Fruit fly (Drosophila melanogaster) whole organism, embryonic: ENCODE data around the gene CG14854.

Source experiments
- Ada2b ChIP-seq: fragments of 200-800 bp; sonication (Bioruptor generic); IDR thresholded peaks from 2 replicates; pipeline ENCODE4 v1.3.6; 2022; ENCODE audit warnings: missing biosample characterization, missing genetic modification characterization
- Atf3 ChIP-seq: fragments of 200-800 bp; sonication (Bioruptor generic); optimal IDR thresholded peaks from 3 replicates; lab custom pipeline; 2016; ENCODE audit warnings: missing biosample characterization, missing genetic modification characterization
- CG12744 ChIP-seq: fragments of 200-800 bp; sonication (Bioruptor generic); optimal IDR thresholded peaks from 2 replicates; lab custom pipeline; 2016; ENCODE audit warnings: missing biosample characterization, missing genetic modification characterization
- CG13123 ChIP-seq: fragments of 200-800 bp; sonication (Bioruptor generic); optimal IDR thresholded peaks from 2 replicates; lab custom pipeline; 2016; ENCODE audit warnings: missing biosample characterization, missing genetic modification characterization
- CG14860 ChIP-seq: fragments of 200-800 bp; sonication (Bioruptor generic); IDR thresholded peaks from 3 replicates; pipeline ENCODE4 v1.3.6; 2022; ENCODE audit warnings: missing biosample characterization, missing genetic modification characterization; ENCODE audit not compliant: partially characterized antibody
- CG15479 ChIP-seq: fragments of 200-800 bp; sonication (Bioruptor generic); optimal IDR thresholded peaks from 3 replicates; lab custom pipeline; 2019; ENCODE audit warnings: missing biosample characterization, mild to moderate bottlenecking, missing genetic modification characterization, moderate library complexity
- CG15601 ChIP-seq: fragments of 200-800 bp; sonication (Bioruptor generic); optimal IDR thresholded peaks from 3 replicates; lab custom pipeline; 2019; ENCODE audit warnings: missing biosample characterization, mild to moderate bottlenecking, missing genetic modification characterization, moderate library complexity
- CG16779 ChIP-seq: fragments of 200-800 bp; sonication (Bioruptor generic); IDR thresholded peaks from 2 replicates; pipeline ENCODE4 v1.3.6; 2022; ENCODE audit warnings: missing biosample characterization, missing genetic modification characterization
- CG16863 ChIP-seq: fragments of 200-800 bp; sonication (Bioruptor generic); optimal IDR thresholded peaks from 3 replicates; lab custom pipeline; 2016; ENCODE audit warnings: missing biosample characterization, missing genetic modification characterization
- CG17361 ChIP-seq: fragments of 200-800 bp; sonication (Bioruptor generic); IDR thresholded peaks from 3 replicates; pipeline ENCODE4 v1.3.6; 2022; ENCODE audit warnings: missing biosample characterization, missing genetic modification characterization
- CG18619 ChIP-seq: fragments of 200-800 bp; sonication (Bioruptor generic); optimal IDR thresholded peaks from 3 replicates; lab custom pipeline; 2017; ENCODE audit warnings: missing biosample characterization, mild to moderate bottlenecking, missing genetic modification characterization
- CG4404 ChIP-seq: fragments of 200-800 bp; sonication (Bioruptor generic); IDR thresholded peaks from 2 replicates; pipeline ENCODE4 v1.3.6; 2022; ENCODE audit warnings: missing biosample characterization, missing genetic modification characterization
- CG6791 ChIP-seq: fragments of 200-800 bp; sonication (Bioruptor generic); IDR thresholded peaks from 3 replicates; pipeline ENCODE4 v1.3.6; 2022; ENCODE audit warnings: missing biosample characterization, missing genetic modification characterization; ENCODE audit not compliant: partially characterized antibody
- CG7786 ChIP-seq: fragments of 200-800 bp; sonication (Bioruptor generic); optimal IDR thresholded peaks from 2 replicates; lab custom pipeline; 2016; ENCODE audit warnings: missing biosample characterization, missing genetic modification characterization
- CG7839 ChIP-seq: fragments of 200-800 bp; sonication (Bioruptor generic); optimal IDR thresholded peaks from 3 replicates; lab custom pipeline; 2018; ENCODE audit warnings: missing biosample characterization, mild to moderate bottlenecking, missing genetic modification characterization, moderate library complexity
- CG8388 ChIP-seq: fragments of 200-800 bp; sonication (Bioruptor generic); optimal IDR thresholded peaks from 2 replicates; lab custom pipeline; 2019; ENCODE audit warnings: missing biosample characterization, mild to moderate bottlenecking, missing genetic modification characterization, moderate library complexity
- CG8765 ChIP-seq: fragments of 200-800 bp; sonication (Bioruptor generic); IDR thresholded peaks from 2 replicates; pipeline ENCODE4 v1.3.6; 2022; ENCODE audit warnings: missing biosample characterization, missing genetic modification characterization
- CG8944 ChIP-seq: fragments of 200-800 bp; sonication (Bioruptor generic); optimal IDR thresholded peaks from 3 replicates; lab custom pipeline; 2016; ENCODE audit warnings: missing biosample characterization, missing genetic modification characterization
- CoRest ChIP-seq: fragments of 200-800 bp; sonication (Bioruptor generic); optimal IDR thresholded peaks from 3 replicates; lab custom pipeline; 2018; ENCODE audit warnings: missing biosample characterization, mild to moderate bottlenecking, missing genetic modification characterization, moderate library complexity
- Dip2 ChIP-seq: fragments of 200-800 bp; sonication (Bioruptor generic); IDR thresholded peaks from 2 replicates; pipeline ENCODE4 v1.3.6; 2022; ENCODE audit warnings: missing biosample characterization, missing genetic modification characterization
- Ets97D ChIP-seq: fragments of 200-800 bp; sonication (Bioruptor generic); optimal IDR thresholded peaks from 3 replicates; lab custom pipeline; 2016; ENCODE audit warnings: missing biosample characterization, missing genetic modification characterization
- Gsc ChIP-seq: fragments of 200-800 bp; sonication (Bioruptor generic); IDR thresholded peaks from 2 replicates; pipeline ENCODE4 v1.3.6; 2022; ENCODE audit warnings: missing biosample characterization, missing genetic modification characterization
- Lhr ChIP-seq: fragments of 200-800 bp; sonication (Bioruptor generic); optimal IDR thresholded peaks from 3 replicates; lab custom pipeline; 2017; ENCODE audit warnings: mild to moderate bottlenecking, missing biosample characterization, missing genetic modification reagents, missing genetic modification characterization
- MBD-R2 ChIP-seq: fragments of 200-800 bp; sonication (Bioruptor generic); IDR thresholded peaks from 2 replicates; pipeline ENCODE4 v1.3.6; 2022; ENCODE audit warnings: missing biosample characterization, missing genetic modification characterization
- Nf-YA ChIP-seq: fragments of 200-800 bp; sonication (Bioruptor generic); IDR thresholded peaks from 2 replicates; pipeline ENCODE4 v1.3.6; 2022; ENCODE audit warnings: missing biosample characterization, missing genetic modification characterization
- PHDP ChIP-seq: fragments of 200-800 bp; sonication (Bioruptor generic); optimal IDR thresholded peaks from 3 replicates; lab custom pipeline; 2018; ENCODE audit warnings: missing biosample characterization, mild to moderate bottlenecking, missing genetic modification characterization, moderate library complexity
- Scr ChIP-seq: fragments of 200-800 bp; sonication (Bioruptor generic); IDR thresholded peaks from 2 replicates; pipeline ENCODE4 v1.3.6; 2022; ENCODE audit warnings: missing biosample characterization, missing genetic modification characterization; ENCODE audit not compliant: partially characterized antibody
- Sry-β ChIP-seq: fragments of 200-800 bp; sonication (Bioruptor generic); optimal IDR thresholded peaks from 2 replicates; lab custom pipeline; 2018; ENCODE audit warnings: missing biosample characterization, mild to moderate bottlenecking, missing genetic modification characterization, moderate library complexity
- Sry-δ ChIP-seq: fragments of 200-800 bp; sonication (Bioruptor generic); optimal IDR thresholded peaks from 2 replicates; lab custom pipeline; 2016; ENCODE audit warnings: missing biosample characterization, missing genetic modification characterization
- Stat92E ChIP-seq, 3 experiments: fragments of >200 bp in 2 of 3; fragments of 200-800 bp in 1 of 3; sonication (Bioruptor generic) in 1 of 3; optimal IDR thresholded peaks; 2 replicates each; lab custom pipeline; 2017 to 2019; ENCODE audit warnings: missing biosample characterization in 3 of 3, missing genetic modification characterization in 3 of 3, mild to moderate bottlenecking in 1 of 3, moderate library complexity in 1 of 3
- Usf ChIP-seq: fragments of 200-800 bp; sonication (Bioruptor generic); optimal IDR thresholded peaks from 2 replicates; lab custom pipeline; 2017; ENCODE audit warnings: missing genotype, missing biosample characterization, missing genetic modification characterization
- bigmax ChIP-seq: fragments of 200-800 bp; sonication (Bioruptor generic); optimal IDR thresholded peaks from 2 replicates; lab custom pipeline; 2018; ENCODE audit warnings: missing biosample characterization, mild to moderate bottlenecking, missing genetic modification characterization
- dysf ChIP-seq: fragments of 200-800 bp; sonication (Bioruptor generic); IDR thresholded peaks from 3 replicates; pipeline ENCODE4 v1.3.6; 2022; ENCODE audit warnings: missing biosample characterization, missing genetic modification characterization
- fu2 ChIP-seq: fragments of 200-800 bp; sonication (Bioruptor generic); optimal IDR thresholded peaks from 2 replicates; lab custom pipeline; 2016; ENCODE audit warnings: missing biosample characterization, missing genetic modification characterization
- grn ChIP-seq: fragments of 200-800 bp; sonication (Bioruptor generic); optimal IDR thresholded peaks from 3 replicates; lab custom pipeline; 2017; ENCODE audit warnings: missing biosample characterization, missing genetic modification characterization
- gsb ChIP-seq: fragments of 200-800 bp; sonication (Bioruptor generic); IDR thresholded peaks from 2 replicates; pipeline ENCODE4 v1.3.6; 2022; ENCODE audit warnings: missing biosample characterization, missing genetic modification characterization
- h ChIP-seq: fragments of >200 bp; optimal IDR thresholded peaks from 2 replicates; lab custom pipeline; 2017
- lbe ChIP-seq: fragments of 200-800 bp; sonication (Bioruptor generic); optimal IDR thresholded peaks from 2 replicates; lab custom pipeline; 2016; ENCODE audit warnings: missing biosample characterization, mild to moderate bottlenecking, missing genetic modification characterization
- lmd ChIP-seq: fragments of 200-800 bp; sonication (Bioruptor generic); IDR thresholded peaks from 2 replicates; pipeline ENCODE4 v1.3.6; 2022; ENCODE audit warnings: missing biosample characterization, missing genetic modification characterization
- lola ChIP-seq, 3 experiments: fragments of >200 bp in 2 of 3; fragments of 200-800 bp in 1 of 3; sonication (Bioruptor generic) in 1 of 3; optimal IDR thresholded peaks; 2 replicates each; lab custom pipeline; 2017 to 2019; ENCODE audit warnings: missing biosample characterization in 3 of 3, missing genetic modification characterization in 3 of 3, mild to moderate bottlenecking in 1 of 3, moderate library complexity in 1 of 3
- mld ChIP-seq: fragments of 200-800 bp; sonication (Bioruptor generic); IDR thresholded peaks from 3 replicates; pipeline ENCODE4 v1.3.6; 2022; ENCODE audit warnings: missing biosample characterization, missing genetic modification characterization; ENCODE audit not compliant: partially characterized antibody
- nau ChIP-seq: fragments of 200-800 bp; sonication (Bioruptor generic); optimal IDR thresholded peaks from 3 replicates; lab custom pipeline; 2017; ENCODE audit warnings: missing biosample characterization, mild to moderate bottlenecking, missing genetic modification characterization, missing genetic modification reagents
- pfk ChIP-seq: fragments of 200-800 bp; sonication (Bioruptor generic); optimal IDR thresholded peaks from 2 replicates; lab custom pipeline; 2018; ENCODE audit warnings: missing biosample characterization, mild to moderate bottlenecking, missing genetic modification characterization, moderate library complexity
- run ChIP-seq: fragments of 200-800 bp; sonication (Bioruptor generic); optimal IDR thresholded peaks from 3 replicates; lab custom pipeline; 2018; ENCODE audit warnings: missing biosample characterization, mild to moderate bottlenecking, missing genetic modification characterization
- sd ChIP-seq: fragments of 200-800 bp; sonication (Bioruptor generic); optimal IDR thresholded peaks from 3 replicates; lab custom pipeline; 2018; ENCODE audit warnings: missing biosample characterization, mild to moderate bottlenecking, missing genetic modification characterization, moderate library complexity
- sens-2 ChIP-seq: fragments of 200-800 bp; sonication (Bioruptor generic); IDR thresholded peaks from 2 replicates; pipeline ENCODE4 v1.3.6; 2022; ENCODE audit warnings: missing biosample characterization, missing genetic modification characterization
- slp2 ChIP-seq: fragments of 200-800 bp; sonication (Bioruptor generic); optimal IDR thresholded peaks from 2 replicates; lab custom pipeline; 2016; ENCODE audit warnings: missing biosample characterization, missing genetic modification characterization
- sna ChIP-seq: fragments of 200-800 bp; sonication (Bioruptor generic); IDR thresholded peaks from 2 replicates; pipeline ENCODE4 v1.3.6; 2022; ENCODE audit warnings: missing biosample characterization, missing genetic modification characterization; ENCODE audit not compliant: partially characterized antibody
- toy ChIP-seq: fragments of 200-800 bp; sonication (Bioruptor generic); IDR thresholded peaks from 2 replicates; pipeline ENCODE4 v1.3.6; 2022; ENCODE audit warnings: missing biosample characterization, missing genetic modification characterization

Gene CG14854

dm6 chr3R:14574962-14575717, 15.3 kb upstream of the CG14854 start (continued):
- TF ChIP-seq toy (no peak), CG13123 (GFP tag; lab: Kevin White, UChicago) (peak; percentile 60), CG17361 (GFP tag; lab: Robert Waterston, UW) (peak; percentile 90), CG16779 (GFP tag; lab: Robert Waterston, UW) (no peak), CG8944 (peak; percentile 35), fu2 (GFP tag; lab: Kevin White, UChicago) (peak; percentile 30), Lhr (GFP tag; lab: Kevin White, UChicago) (peak; percentile 18), Usf (GFP tag; lab: Kevin White, UChicago) (peak; percentile 30), Stat92E (GFP tag; optimal IDR thresholded peaks at IDR 0.05; lab: Kevin White, UChicago) (no peak), sna (GFP tag; lab: Robert Waterston, UW) (no peak), Ada2b (peak; percentile 42; the same call in 1 of the 2 replicates), CG12744 (GFP tag; lab: Kevin White, UChicago) (peak; percentile 15), CG7839 (tag; lab: Kevin White, UChicago) (peak; percentile 81), lbe (GFP tag; lab: Kevin White, UChicago) (no peak), grn (GFP tag; lab: Kevin White, UChicago) (no peak), CG6791 (GFP tag; lab: Robert Waterston, UW) (no peak), slp2 (GFP tag; lab: Kevin White, UChicago) (peak; percentile 11), Scr (no peak), CG4404 (peak; percentile 56), h (no peak), bigmax (GFP tag; lab: Kevin White, UChicago) (peak; percentile 97), lola (GFP tag; optimal IDR thresholded peaks at IDR 0.05; lab: Kevin White, UChicago) (peak in 1 of 3 experiments; percentile 81), Dip2 (no peak), sd (tag; lab: Kevin White, UChicago) (peak; percentile 44), Atf3 (GFP tag; lab: Kevin White, UChicago) (no peak), PHDP (tag; lab: Kevin White, UChicago) (peak; percentile 75), Ets97D (GFP tag; lab: Kevin White, UChicago) (no peak), CG15601 (peak; percentile 71), MBD-R2 (GFP tag; lab: Robert Waterston, UW) (peak; percentile 39), CG14860 (GFP tag; lab: Robert Waterston, UW) (no peak), CG7786 (GFP tag; lab: Kevin White, UChicago) (peak; percentile 58), pfk (no peak), Gsc (GFP tag; lab: Robert Waterston, UW) (no peak), sens-2 (GFP tag; lab: Robert Waterston, UW) (0 out of 2 replicates have a peak, but pooled peaks have one; percentile 16), lmd (peak; percentile 76), CG15479 (GFP tag; lab: Kevin White, UChicago) (no peak), CG8388 (GFP tag; lab: Kevin White, UChicago) (peak; percentile 75), CG16863 (GFP tag; lab: Kevin White, UChicago) (peak; percentile 64), CG18619 (GFP tag; lab: Kevin White, UChicago) (peak; percentile 70), gsb (GFP tag; lab: Robert Waterston, UW) (no peak), run (tag; lab: Kevin White, UChicago) (no peak), Sry-δ (peak; percentile 31), Sry-β (GFP tag; lab: Kevin White, UChicago) (peak; percentile 86), CG8765 (GFP tag; lab: Robert Waterston, UW) (no peak; the same call in 1 of the 2 replicates), Nf-YA (GFP tag; lab: Robert Waterston, UW) (peak; percentile 22; the same call in 1 of the 2 replicates), dysf (peak; percentile 77), mld (no peak), nau (peak; percentile 38), CoRest (tag; lab: Kevin White, UChicago) (peak; percentile 89)
